Fruit fly (Drosophila melanogaster) whole organism, embryonic: ENCODE data around the gene Psn.

Experiments
- Adf1 ChIP-seq: fragments of 200-800 bp; sonication (Bioruptor generic); IDR thresholded peaks from 2 replicates; pipeline ENCODE4 v1.3.6; 2022; ENCODE audit warnings: missing biosample characterization, missing genetic modification characterization
- Atf6 ChIP-seq: fragments of 200-800 bp; sonication (Bioruptor generic); IDR thresholded peaks from 2 replicates; pipeline ENCODE4 v1.3.6; 2022; ENCODE audit warnings: missing biosample characterization, missing genetic modification characterization
- B-H2 ChIP-seq: fragments of 200-800 bp; sonication (Bioruptor generic); optimal IDR thresholded peaks from 2 replicates; lab custom pipeline; 2018; ENCODE audit warnings: missing biosample characterization, mild to moderate bottlenecking, missing genetic modification characterization
- CG10147 ChIP-seq: fragments of 200-800 bp; sonication (Bioruptor generic); optimal IDR thresholded peaks from 2 replicates; lab custom pipeline; 2019; ENCODE audit warnings: missing biosample characterization, mild to moderate bottlenecking, missing genetic modification characterization, moderate library complexity
- CG10274 ChIP-seq: fragments of 200-800 bp; sonication (Bioruptor generic); optimal IDR thresholded peaks from 3 replicates; lab custom pipeline; 2017; ENCODE audit warnings: missing biosample characterization, mild to moderate bottlenecking, missing genetic modification characterization
- CG13894 ChIP-seq: fragments of 200-800 bp; sonication (Bioruptor generic); optimal IDR thresholded peaks from 3 replicates; lab custom pipeline; 2018; ENCODE audit warnings: missing biosample characterization, mild to moderate bottlenecking, missing genetic modification characterization, moderate library complexity
- CG14710 ChIP-seq: fragments of 200-800 bp; sonication (Bioruptor generic); optimal IDR thresholded peaks from 3 replicates; lab custom pipeline; 2019; ENCODE audit warnings: missing biosample characterization, mild to moderate bottlenecking, missing genetic modification characterization, moderate library complexity
- CG14860 ChIP-seq: fragments of 200-800 bp; sonication (Bioruptor generic); IDR thresholded peaks from 3 replicates; pipeline ENCODE4 v1.3.6; 2022; ENCODE audit warnings: missing biosample characterization, missing genetic modification characterization; ENCODE audit not compliant: partially characterized antibody
- CG15514 ChIP-seq: fragments of 200-800 bp; sonication (Bioruptor generic); optimal IDR thresholded peaks from 3 replicates; lab custom pipeline; 2017; ENCODE audit warnings: missing biosample characterization, missing genetic modification characterization, mild to moderate bottlenecking, moderate library complexity, missing genetic modification reagents
- CG17612 ChIP-seq: fragments of 200-800 bp; sonication (Bioruptor generic); IDR thresholded peaks from 2 replicates; pipeline ENCODE4 v1.3.6; 2022; ENCODE audit warnings: missing biosample characterization, missing genetic modification characterization
- CG18476 ChIP-seq: fragments of 200-800 bp; sonication (Bioruptor generic); optimal IDR thresholded peaks from 2 replicates; lab custom pipeline; 2016; ENCODE audit warnings: missing biosample characterization, mild to moderate bottlenecking, missing genetic modification characterization
- CG18599 ChIP-seq: fragments of 200-800 bp; sonication (Bioruptor generic); optimal IDR thresholded peaks from 3 replicates; lab custom pipeline; 2017; ENCODE audit warnings: missing biosample characterization, missing genetic modification characterization, mild to moderate bottlenecking, moderate library complexity, missing genetic modification reagents
- CG2129 ChIP-seq: fragments of 200-800 bp; sonication (Bioruptor generic); IDR thresholded peaks from 2 replicates; pipeline ENCODE4 v1.3.6; 2022; ENCODE audit warnings: missing biosample characterization, missing genetic modification characterization; ENCODE audit not compliant: partially characterized antibody
- CG2199 ChIP-seq: fragments of 200-800 bp; sonication (Bioruptor generic); IDR thresholded peaks from 3 replicates; pipeline ENCODE4 v1.3.6; 2022; ENCODE audit warnings: missing biosample characterization, missing genetic modification characterization
- CG2678 ChIP-seq: fragments of 200-800 bp; sonication (Bioruptor generic); optimal IDR thresholded peaks from 3 replicates; lab custom pipeline; 2019; ENCODE audit warnings: missing biosample characterization, mild to moderate bottlenecking, missing genetic modification characterization, moderate library complexity
- CG31365 ChIP-seq: fragments of 200-800 bp; sonication (Bioruptor generic); optimal IDR thresholded peaks from 2 replicates; lab custom pipeline; 2018; ENCODE audit warnings: missing biosample characterization, mild to moderate bottlenecking, missing genetic modification characterization
- CG34376 ChIP-seq: fragments of 200-800 bp; sonication (Bioruptor generic); optimal IDR thresholded peaks from 2 replicates; lab custom pipeline; 2018; ENCODE audit warnings: missing biosample characterization, mild to moderate bottlenecking, missing genetic modification characterization
- CG3995 ChIP-seq: fragments of 200-800 bp; sonication (Bioruptor generic); optimal IDR thresholded peaks from 3 replicates; lab custom pipeline; 2016; ENCODE audit warnings: missing biosample characterization, missing genetic modification characterization
- CG6683 ChIP-seq: fragments of 200-800 bp; sonication (Bioruptor generic); optimal IDR thresholded peaks from 2 replicates; lab custom pipeline; 2017; ENCODE audit warnings: missing biosample characterization, mild to moderate bottlenecking, missing genetic modification characterization, missing genetic modification reagents
- CG6689 ChIP-seq: fragments of 200-800 bp; sonication (Bioruptor generic); IDR thresholded peaks from 2 replicates; pipeline ENCODE4 v1.3.6; 2022; ENCODE audit warnings: missing biosample characterization, missing genetic modification characterization
- CG6765 ChIP-seq: fragments of 200-800 bp; sonication (Bioruptor generic); optimal IDR thresholded peaks from 3 replicates; lab custom pipeline; 2017; ENCODE audit warnings: missing biosample characterization, mild to moderate bottlenecking, missing genetic modification characterization
- CG7372 ChIP-seq: fragments of 200-800 bp; sonication (Bioruptor generic); IDR thresholded peaks from 2 replicates; pipeline ENCODE4 v1.3.6; 2022; ENCODE audit warnings: missing biosample characterization, missing genetic modification characterization
- CG8290 ChIP-seq, 3 experiments: fragments of 200-800 bp; sonication (Bioruptor generic); optimal IDR thresholded peaks; 2 replicates each; lab custom pipeline; 2016 to 2019; ENCODE audit warnings: missing biosample characterization in 3 of 3, missing genetic modification characterization in 3 of 3, mild to moderate bottlenecking in 2 of 3, moderate library complexity in 1 of 3
- CG9817 ChIP-seq: fragments of 200-800 bp; sonication (Bioruptor generic); optimal IDR thresholded peaks from 2 replicates; lab custom pipeline; 2018; ENCODE audit warnings: missing biosample characterization, mild to moderate bottlenecking, missing genetic modification characterization, moderate library complexity
- D19A ChIP-seq: fragments of 200-800 bp; optimal IDR thresholded peaks from 3 replicates; lab custom pipeline; 2019; ENCODE audit warnings: missing biosample characterization, mild to moderate bottlenecking, missing genetic modification characterization, moderate library complexity
- Deaf1 ChIP-seq: fragments of 200-800 bp; optimal IDR thresholded peaks from 3 replicates; lab custom pipeline; 2019; ENCODE audit warnings: missing biosample characterization, mild to moderate bottlenecking, missing genetic modification characterization, moderate library complexity
- Dek ChIP-seq: fragments of 200-800 bp; sonication (Bioruptor generic); optimal IDR thresholded peaks from 3 replicates; lab custom pipeline; 2019; ENCODE audit warnings: missing biosample characterization, mild to moderate bottlenecking, missing genetic modification characterization, moderate library complexity
- Drgx ChIP-seq: fragments of 200-800 bp; sonication (Bioruptor generic); IDR thresholded peaks from 2 replicates; pipeline ENCODE4 v1.3.6; 2022; ENCODE audit warnings: missing biosample characterization, missing genetic modification characterization
- GATAe ChIP-seq: fragments of 200-800 bp; sonication (Bioruptor generic); conservative IDR thresholded peaks from 2 replicates; pipeline ENCODE4 v1.3.6; 2022; ENCODE audit warnings: missing biosample characterization, missing genetic modification characterization
- Hmr ChIP-seq: fragments of 200-800 bp; sonication (Bioruptor generic); optimal IDR thresholded peaks from 3 replicates; lab custom pipeline; 2017; ENCODE audit warnings: mild to moderate bottlenecking, missing biosample characterization, missing genetic modification reagents, missing genetic modification characterization
- Hr78 ChIP-seq, 2 experiments: fragments of 200-800 bp in 1 of 2; fragments of >200 bp in 1 of 2; sonication (Bioruptor generic) in 1 of 2; optimal IDR thresholded peaks; 2 replicates each; lab custom pipeline; 2017 to 2019; ENCODE audit warnings: missing biosample characterization in 2 of 2, missing genetic modification characterization in 2 of 2, mild to moderate bottlenecking in 1 of 2, moderate library complexity in 1 of 2
- Med ChIP-seq: fragments of 200-800 bp; sonication (Bioruptor generic); peaks from one replicate; lab custom pipeline; 2016; ENCODE audit warnings: missing biosample characterization, missing genetic modification characterization, mild to moderate bottlenecking, inconsistent platforms, moderate library complexity
- Mes4 ChIP-seq: fragments of 200-800 bp; sonication (Bioruptor generic); optimal IDR thresholded peaks from 2 replicates; lab custom pipeline; 2016; ENCODE audit warnings: missing biosample characterization, missing genetic modification characterization
- Ravus ChIP-seq: fragments of 200-800 bp; sonication (Bioruptor generic); IDR thresholded peaks from 2 replicates; pipeline ENCODE4 v1.3.6; 2022; ENCODE audit warnings: missing biosample characterization, missing genetic modification characterization
- abd-A ChIP-seq: fragments of 200-800 bp; sonication (Bioruptor generic); optimal IDR thresholded peaks from 3 replicates; lab custom pipeline; 2019; ENCODE audit warnings: missing biosample characterization, mild to moderate bottlenecking, missing genetic modification characterization, moderate library complexity
- cg ChIP-seq: fragments of 200-800 bp; sonication (Bioruptor generic); optimal IDR thresholded peaks from 3 replicates; lab custom pipeline; 2019; ENCODE audit warnings: missing biosample characterization, mild to moderate bottlenecking, missing genetic modification characterization, moderate library complexity
- chinmo ChIP-seq: fragments of 200-800 bp; sonication (Bioruptor generic); IDR thresholded peaks from 4 replicates; pipeline ENCODE4 v1.3.6; 2022; ENCODE audit warnings: missing biosample characterization, missing genetic modification characterization; ENCODE audit not compliant: partially characterized antibody
- chm ChIP-seq: fragments of 200-800 bp; sonication (Bioruptor generic); IDR thresholded peaks from 2 replicates; pipeline ENCODE4 v1.3.6; 2022; ENCODE audit warnings: missing biosample characterization, missing genetic modification characterization
- ci ChIP-seq: fragments of 200-800 bp; sonication (Bioruptor generic); IDR thresholded peaks from 3 replicates; pipeline ENCODE4 v1.3.6; 2022; ENCODE audit warnings: missing biosample characterization, missing genetic modification characterization
- dysf ChIP-seq: fragments of 200-800 bp; sonication (Bioruptor generic); IDR thresholded peaks from 3 replicates; pipeline ENCODE4 v1.3.6; 2022; ENCODE audit warnings: missing biosample characterization, missing genetic modification characterization
- mirr ChIP-seq: fragments of 200-800 bp; sonication (Bioruptor generic); optimal IDR thresholded peaks from 3 replicates; lab custom pipeline; 2018; ENCODE audit warnings: missing biosample characterization, mild to moderate bottlenecking, missing genetic modification characterization
- pum ChIP-seq: fragments of 200-800 bp; sonication (Bioruptor generic); optimal IDR thresholded peaks from 2 replicates; lab custom pipeline; 2016; ENCODE audit warnings: missing biosample characterization, missing genetic modification characterization
- ranshi ChIP-seq: fragments of 200-800 bp; sonication (Bioruptor generic); IDR thresholded peaks from 2 replicates; pipeline ENCODE4 v1.3.6; 2022; ENCODE audit warnings: missing biosample characterization, missing genetic modification characterization
- sens-2 ChIP-seq: fragments of 200-800 bp; sonication (Bioruptor generic); IDR thresholded peaks from 2 replicates; pipeline ENCODE4 v1.3.6; 2022; ENCODE audit warnings: missing biosample characterization, missing genetic modification characterization
- tna ChIP-seq: fragments of 200-800 bp; sonication (Bioruptor generic); IDR thresholded peaks from 2 replicates; pipeline ENCODE4 v1.3.6; 2022; ENCODE audit warnings: missing biosample characterization, missing genetic modification characterization; ENCODE audit not compliant: partially characterized antibody
- toy ChIP-seq: fragments of 200-800 bp; sonication (Bioruptor generic); IDR thresholded peaks from 2 replicates; pipeline ENCODE4 v1.3.6; 2022; ENCODE audit warnings: missing biosample characterization, missing genetic modification characterization
- ttk ChIP-seq: fragments of 200-800 bp; sonication (Bioruptor generic); IDR thresholded peaks from 2 replicates; pipeline ENCODE4 v2.1.2; 2022; ENCODE audit warnings: missing biosample characterization, missing genetic modification characterization
- unc-4 ChIP-seq: fragments of 200-800 bp; sonication (Bioruptor generic); IDR thresholded peaks from 2 replicates; pipeline ENCODE4 v1.3.6; 2022; ENCODE audit warnings: missing biosample characterization, missing genetic modification characterization; ENCODE audit not compliant: partially characterized antibody

Gene Psn

DNA sequence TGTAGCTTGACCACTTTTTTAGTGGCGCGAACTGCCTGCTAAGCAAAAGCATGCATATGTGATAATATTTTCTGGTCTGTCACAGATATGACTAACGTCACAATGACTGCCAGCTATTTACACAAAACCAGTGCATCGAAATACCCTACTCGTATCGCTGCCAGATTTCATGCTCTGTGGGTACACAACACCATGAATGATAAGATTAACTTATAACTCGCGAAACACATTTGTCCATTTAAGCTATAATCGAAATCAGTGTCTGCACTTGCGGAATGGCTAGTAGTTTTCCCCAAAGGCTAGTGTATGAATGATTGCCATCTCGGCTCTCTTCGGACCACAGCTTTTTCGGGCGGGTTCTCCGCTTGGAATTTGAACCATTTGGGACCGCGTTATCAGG lies 46.9 kb upstream of the Psn start (continued):
- TF ChIP-seq ci (GFP tag; lab: Robert Waterston, UW), result peak; percentile 24; the same call in 1 of the 3 replicates
- peak; percentile 58 for TF ChIP-seq CG10274 (GFP tag; lab: Kevin White, UChicago)
- TF ChIP-seq mirr (GFP tag; lab: Kevin White, UChicago), result peak; percentile 77
- TF ChIP-seq sens-2 (GFP tag; lab: Robert Waterston, UW), result peak; percentile 85
- TF ChIP-seq dysf (GFP tag; lab: Robert Waterston, UW), result no peak
- 0 out of 2 replicates have a peak, but pooled peaks have one; percentile 24 for TF ChIP-seq chm (GFP tag; lab: Robert Waterston, UW)
- no peak for TF ChIP-seq Ravus (GFP tag; lab: Robert Waterston, UW)
- no peak for TF ChIP-seq CG8290 (GFP tag; optimal IDR thresholded peaks at IDR 0.05; lab: Kevin White, UChicago)
- TF ChIP-seq CG8290 (tag; optimal IDR thresholded peaks at IDR 0.05; lab: Kevin White, UChicago), result peak in 1 of 2 experiments; percentile 15
- peak; percentile 23; the same call in 1 of the 2 replicates for TF ChIP-seq Drgx (GFP tag; lab: Robert Waterston, UW)
- TF ChIP-seq Mes4, result no peak
- peak; percentile 36 for TF ChIP-seq CG18599
- peak; percentile 47 for TF ChIP-seq D19A
- TF ChIP-seq tna, result no peak
- peak; percentile 8 for TF ChIP-seq CG3995
- no peak for TF ChIP-seq CG14860
- TF ChIP-seq CG7372 (GFP tag; lab: Robert Waterston, UW), result no peak
- no peak for TF ChIP-seq CG17612 (GFP tag; lab: Robert Waterston, UW)
- no peak for TF ChIP-seq CG6683 (GFP tag; lab: Kevin White, UChicago)
- no peak for TF ChIP-seq CG2129
- TF ChIP-seq GATAe (GFP tag; lab: Robert Waterston, UW), result peak; percentile 58; the same call in 1 of the 2 replicates
- TF ChIP-seq CG2199 (GFP tag; lab: Robert Waterston, UW), result peak; percentile 53; the same call in 1 of the 3 replicates
- TF ChIP-seq CG9817 (tag; lab: Kevin White, UChicago), result no peak
- TF ChIP-seq CG14710 (tag; lab: Kevin White, UChicago), result no peak

DNA sequence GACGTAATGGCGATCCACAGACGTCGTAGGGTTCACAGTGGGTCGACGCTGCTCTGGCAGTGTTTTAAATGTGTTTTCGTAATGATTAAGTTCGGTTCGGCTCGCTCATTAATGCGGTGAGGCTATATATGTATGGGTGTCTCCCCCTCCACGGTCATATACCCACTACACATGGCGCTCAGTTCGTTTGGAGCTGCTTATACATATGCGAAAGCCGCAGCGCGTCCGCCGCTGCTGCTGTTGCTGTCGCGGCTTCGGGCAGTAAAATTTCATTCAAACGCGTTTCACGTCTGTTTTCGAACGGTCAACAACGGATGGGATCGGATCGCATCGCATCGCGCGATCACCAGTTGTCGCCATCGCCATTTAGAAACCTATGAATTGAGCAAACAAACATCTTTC lies 46.3 kb upstream of the Psn start:
- peak; percentile 13 for TF ChIP-seq Dek (tag; lab: Kevin White, UChicago)
- peak; percentile 4 for TF ChIP-seq CG2678 (tag; lab: Kevin White, UChicago)
- 0 out of 2 replicates have a peak, but pooled peaks have one; percentile 19 for TF ChIP-seq unc-4 (GFP tag; lab: Robert Waterston, UW)
- no peak for TF ChIP-seq CG18476
- peak; percentile 17 for TF ChIP-seq CG10147 (GFP tag; lab: Kevin White, UChicago)
- peak; percentile 72 for TF ChIP-seq Med
- TF ChIP-seq pum (GFP tag; lab: Kevin White, UChicago), result no peak
- peak; percentile 55; the same call in 1 of the 4 replicates for TF ChIP-seq chinmo (GFP tag; lab: Robert Waterston, UW)
- TF ChIP-seq toy (GFP tag; lab: Robert Waterston, UW), result no peak
- peak; percentile 22 for TF ChIP-seq CG6765 (GFP tag; lab: Kevin White, UChicago)
- TF ChIP-seq CG8290 (GFP tag; optimal IDR thresholded peaks at IDR 0.05; lab: Kevin White, UChicago), result no peak
- TF ChIP-seq CG8290 (tag; optimal IDR thresholded peaks at IDR 0.05; lab: Kevin White, UChicago), result peak in 1 of 2 experiments; percentile 34
- no peak for TF ChIP-seq CG31365 (tag; lab: Kevin White, UChicago)
- TF ChIP-seq CG15514 (GFP tag; lab: Kevin White, UChicago), result peak; percentile 14
- TF ChIP-seq CG13894, result peak; percentile 45
- peak; percentile 31 for TF ChIP-seq CG34376 (GFP tag; lab: Kevin White, UChicago)
- TF ChIP-seq ttk (GFP tag; lab: Robert Waterston, UW), result 0 out of 2 replicates have a peak, but pooled peaks have one; percentile 12
- peak; percentile 53 for TF ChIP-seq cg (GFP tag; lab: Kevin White, UChicago)
- peak; percentile 24 for TF ChIP-seq mirr (GFP tag; lab: Kevin White, UChicago)
- 0 out of 2 replicates have a peak, but pooled peaks have one; percentile 18 for TF ChIP-seq Atf6 (GFP tag; lab: Robert Waterston, UW)
- peak; percentile 84 for TF ChIP-seq Adf1 (GFP tag; lab: Robert Waterston, UW)
- TF ChIP-seq Deaf1, result peak; percentile 41
- TF ChIP-seq abd-A, result peak; percentile 75
- peak; percentile 23 for TF ChIP-seq Hmr
- peak in 1 of 2 experiments; percentile 83 for TF ChIP-seq Hr78 (GFP tag; optimal IDR thresholded peaks at IDR 0.05; lab: Kevin White, UChicago)
- 0 out of 2 replicates have a peak, but pooled peaks have one; percentile 14 for TF ChIP-seq ranshi (GFP tag; lab: Robert Waterston, UW)
- peak; percentile 51 for TF ChIP-seq B-H2 (GFP tag; lab: Kevin White, UChicago)
- no peak for TF ChIP-seq CG6689 (GFP tag; lab: Robert Waterston, UW)
